Worm (Caenorhabditis elegans): ENCODE measurements around the gene Y48C3A.12.

DNA sequence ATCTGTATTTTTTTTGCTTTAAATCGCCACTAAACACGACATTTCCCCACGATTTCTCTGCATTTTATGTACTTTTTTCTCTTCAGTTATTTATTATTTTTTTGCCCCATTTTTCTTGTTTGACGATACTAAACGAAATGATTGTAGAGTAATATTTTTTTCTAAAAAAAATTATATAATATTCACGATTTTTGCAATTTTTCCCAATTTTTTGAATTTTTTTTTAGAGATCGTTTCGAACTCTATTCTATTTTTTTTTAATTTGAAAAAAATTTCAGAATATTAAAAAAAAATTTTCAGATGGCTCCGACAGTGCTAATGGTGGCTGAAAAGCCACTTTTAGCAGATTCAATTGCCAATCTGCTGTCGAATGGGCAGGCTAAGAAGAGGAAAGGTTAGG, 13.2 kb downstream of the Y48C3A.12 start, which contains the start of gene Y48C3A.14:
- TF ChIP-seq nhr-77 (tag; optimal IDR thresholded peaks at IDR 0.05): no peak
- TF ChIP-seq hlh-30 (tag; optimal IDR thresholded peaks at IDR 0.05; ENCODE audit: insufficient read depth): no peak
- no peak for TF ChIP-seq T26A8.4 (GFP tag; IDR thresholded peaks at IDR 0.05)
- no peak for TF ChIP-seq arid-1 (GFP tag; conservative IDR thresholded peaks at IDR 0.05)
- no peak for TF ChIP-seq egl-27 (tag; optimal IDR thresholded peaks at IDR 0.05)
- TF ChIP-seq ceh-82 (tag; optimal IDR thresholded peaks at IDR 0.05): no peak
- TF ChIP-seq mep-1 (tag; optimal IDR thresholded peaks at IDR 0.05): no peak

Measured in whole organism, L4 larva.